Worm (Caenorhabditis elegans) whole organism, L4/young adult: ENCODE data around the gene ZK1240.8.

Experiments used
- dao-5 ChIP-seq: sonication (generic microtip); optimal IDR thresholded peaks from 2 replicates; lab custom pipeline; 2016; ENCODE audit warnings: missing genotype, missing genetic modification characterization, moderate library complexity, missing compliant biosample characterization
- him-1 ChIP-seq: sonication (generic microtip); optimal IDR thresholded peaks from 2 replicates; lab custom pipeline; 2016; ENCODE audit warnings: missing genotype, missing genetic modification reagents, missing genetic modification characterization, missing compliant biosample characterization

DNA sequence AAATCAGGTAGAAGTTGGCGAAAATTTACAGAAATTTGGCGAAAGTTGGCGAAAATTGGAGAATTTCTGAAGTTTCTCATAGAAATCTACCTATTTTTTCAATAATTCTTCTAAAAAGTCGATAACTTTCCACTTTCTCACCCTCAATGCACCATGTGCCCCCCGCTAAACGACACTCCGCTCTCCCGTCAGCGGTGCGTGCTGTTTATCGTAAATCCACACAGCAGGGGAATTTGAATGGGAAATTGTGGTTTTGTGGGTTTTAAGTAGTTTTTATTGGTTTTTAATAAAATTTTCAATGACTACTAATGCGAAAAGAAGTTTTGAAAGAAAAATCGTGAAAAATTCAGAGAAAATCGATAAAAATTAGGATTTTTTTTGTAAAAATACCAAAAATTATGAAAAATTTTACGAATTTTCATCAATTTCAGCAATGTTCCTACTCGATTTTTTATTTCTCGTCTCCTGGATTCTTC is 13.2 kb upstream of the ZK1240.8 start, which contains the start of gene F43C11.6:
- TF ChIP-seq dao-5 (tag; lab: Kevin White, UChicago), result no peak
- TF ChIP-seq him-1 (tag; lab: Kevin White, UChicago), result no peak
